Fruit fly (Drosophila melanogaster) whole organism, embryonic: Measurements from ENCODE around the gene Vps37B.

Experiments
- CG10267 ChIP-seq: fragments of 200-800 bp; sonication (Bioruptor generic); optimal IDR thresholded peaks from 2 replicates; lab custom pipeline; 2018; ENCODE audit warnings: missing biosample characterization, mild to moderate bottlenecking, missing genetic modification characterization, moderate library complexity
- CG14667 ChIP-seq: fragments of 200-800 bp; sonication (Bioruptor generic); IDR thresholded peaks from 2 replicates; pipeline ENCODE4 v1.3.6; 2022; ENCODE audit warnings: missing biosample characterization, missing genetic modification characterization
- CG14965 ChIP-seq: fragments of 200-800 bp; sonication (Bioruptor generic); optimal IDR thresholded peaks from 2 replicates; lab custom pipeline; 2016; ENCODE audit warnings: missing biosample characterization, missing genetic modification characterization, borderline replicate concordance
- CG1832 ChIP-seq: fragments of 200-800 bp; sonication (Bioruptor generic); optimal IDR thresholded peaks from 2 replicates; lab custom pipeline; 2017; ENCODE audit warnings: missing biosample characterization, mild to moderate bottlenecking, missing genetic modification characterization, inconsistent platforms
- CG2712 ChIP-seq: fragments of 200-800 bp; optimal IDR thresholded peaks from 3 replicates; lab custom pipeline; 2019; ENCODE audit warnings: missing biosample characterization, mild to moderate bottlenecking, missing genetic modification characterization, moderate library complexity
- CG4424 ChIP-seq: fragments of 200-800 bp; sonication (Bioruptor generic); optimal IDR thresholded peaks from 3 replicates; lab custom pipeline; 2016; ENCODE audit warnings: missing biosample characterization, missing genetic modification characterization
- CG6683 ChIP-seq: fragments of 200-800 bp; sonication (Bioruptor generic); optimal IDR thresholded peaks from 2 replicates; lab custom pipeline; 2017; ENCODE audit warnings: missing biosample characterization, mild to moderate bottlenecking, missing genetic modification characterization, missing genetic modification reagents
- CG8359 ChIP-seq: fragments of 200-800 bp; sonication (Bioruptor generic); optimal IDR thresholded peaks from 2 replicates; lab custom pipeline; 2017; ENCODE audit warnings: missing biosample characterization, mild to moderate bottlenecking, missing genetic modification characterization, borderline replicate concordance
- CG9817 ChIP-seq: fragments of 200-800 bp; sonication (Bioruptor generic); optimal IDR thresholded peaks from 2 replicates; lab custom pipeline; 2018; ENCODE audit warnings: missing biosample characterization, mild to moderate bottlenecking, missing genetic modification characterization, moderate library complexity
- Dfd ChIP-seq, 2 experiments: fragments of >200 bp; optimal IDR thresholded peaks; 2 replicates each; lab custom pipeline; 2017; ENCODE audit warnings: missing biosample characterization in 2 of 2, missing genetic modification characterization in 2 of 2
- Drgx ChIP-seq: fragments of 200-800 bp; sonication (Bioruptor generic); IDR thresholded peaks from 2 replicates; pipeline ENCODE4 v1.3.6; 2022; ENCODE audit warnings: missing biosample characterization, missing genetic modification characterization
- Fer2 ChIP-seq: fragments of 200-800 bp; sonication (Bioruptor generic); optimal IDR thresholded peaks from 2 replicates; lab custom pipeline; 2018; ENCODE audit warnings: missing biosample characterization, mild to moderate bottlenecking, missing genetic modification characterization, moderate library complexity
- HLHmδ ChIP-seq: fragments of 200-800 bp; sonication (Bioruptor generic); optimal IDR thresholded peaks from 2 replicates; lab custom pipeline; 2018; ENCODE audit warnings: missing biosample characterization, mild to moderate bottlenecking, missing genetic modification characterization, moderate library complexity
- Hey ChIP-seq: fragments of 200-800 bp; sonication (Bioruptor generic); optimal IDR thresholded peaks from 3 replicates; lab custom pipeline; 2018; ENCODE audit warnings: missing biosample characterization, mild to moderate bottlenecking, missing genetic modification characterization
- Lim3 ChIP-seq: fragments of 200-800 bp; sonication (Bioruptor generic); IDR thresholded peaks from 2 replicates; pipeline ENCODE4 v1.3.6; 2022; ENCODE audit warnings: missing biosample characterization, missing genetic modification characterization
- MBD-R2 ChIP-seq: fragments of 200-800 bp; sonication (Bioruptor generic); IDR thresholded peaks from 2 replicates; pipeline ENCODE4 v1.3.6; 2022; ENCODE audit warnings: missing biosample characterization, missing genetic modification characterization
- MESR4 ChIP-seq: fragments of 200-800 bp; sonication (Bioruptor generic); optimal IDR thresholded peaks from 2 replicates; lab custom pipeline; 2018; ENCODE audit warnings: missing biosample characterization, mild to moderate bottlenecking, missing genetic modification characterization, moderate library complexity
- Myb ChIP-seq: fragments of 200-800 bp; sonication (Bioruptor generic); optimal IDR thresholded peaks from 2 replicates; lab custom pipeline; 2016; ENCODE audit warnings: missing biosample characterization, missing genetic modification characterization
- Side ChIP-seq: fragments of 200-800 bp; sonication (Bioruptor generic); optimal IDR thresholded peaks from 2 replicates; lab custom pipeline; 2016; ENCODE audit warnings: missing biosample characterization, missing genetic modification characterization
- Trl ChIP-seq, 3 experiments: fragments of >200 bp in 2 of 3; fragments of 200-800 bp in 1 of 3; sonication (Bioruptor generic) in 1 of 3; optimal IDR thresholded peaks; 2 replicates in 1 of 3; 3 replicates in 2 of 3; lab custom pipeline; 2016 to 2017; ENCODE audit warnings: missing biosample characterization in 1 of 3, missing genetic modification characterization in 1 of 3
- Xrp1 ChIP-seq: fragments of 200-800 bp; sonication (Bioruptor generic); IDR thresholded peaks from 2 replicates; pipeline ENCODE4 v1.3.6; 2022; ENCODE audit warnings: missing biosample characterization, missing genetic modification characterization
- YL-1 ChIP-seq: fragments of 200-800 bp; sonication (Bioruptor generic); optimal IDR thresholded peaks from 3 replicates; lab custom pipeline; 2017; ENCODE audit warnings: missing biosample characterization, mild to moderate bottlenecking, missing genetic modification characterization
- caup ChIP-seq: fragments of 200-800 bp; sonication (Bioruptor generic); optimal IDR thresholded peaks from 3 replicates; lab custom pipeline; 2017; ENCODE audit warnings: missing biosample characterization, mild to moderate bottlenecking, missing genetic modification characterization, moderate library complexity; ENCODE audit not compliant: severe bottlenecking
- crc ChIP-seq: fragments of 200-800 bp; sonication (Bioruptor generic); optimal IDR thresholded peaks from 2 replicates; lab custom pipeline; 2016; ENCODE audit warnings: missing biosample characterization, missing genetic modification characterization
- dmrt11E ChIP-seq: fragments of 200-800 bp; sonication (Bioruptor generic); optimal IDR thresholded peaks from 3 replicates; lab custom pipeline; 2018; ENCODE audit warnings: missing biosample characterization, mild to moderate bottlenecking, missing genetic modification characterization, moderate library complexity
- fd64A ChIP-seq: fragments of 200-800 bp; sonication (Bioruptor generic); optimal IDR thresholded peaks from 3 replicates; lab custom pipeline; 2018; ENCODE audit warnings: missing biosample characterization, mild to moderate bottlenecking, missing genetic modification characterization
- fru ChIP-seq: fragments of >200 bp; optimal IDR thresholded peaks from 2 replicates; lab custom pipeline; 2017
- h ChIP-seq: fragments of >200 bp; optimal IDR thresholded peaks from 2 replicates; lab custom pipeline; 2017
- lab ChIP-seq: fragments of 200-800 bp; sonication (Bioruptor generic); optimal IDR thresholded peaks from 3 replicates; lab custom pipeline; 2017; ENCODE audit warnings: missing biosample characterization, missing genetic modification characterization, mild to moderate bottlenecking, moderate library complexity, missing genetic modification reagents
- luna ChIP-seq: fragments of 200-800 bp; sonication (Bioruptor generic); optimal IDR thresholded peaks from 2 replicates; lab custom pipeline; 2016; ENCODE audit warnings: missing biosample characterization, missing genetic modification characterization
- pzg ChIP-seq: fragments of 200-800 bp; sonication (Bioruptor generic); optimal IDR thresholded peaks from 3 replicates; lab custom pipeline; 2018; ENCODE audit warnings: missing biosample characterization, mild to moderate bottlenecking, missing genetic modification characterization, moderate library complexity
- row ChIP-seq: fragments of 200-800 bp; sonication (Bioruptor generic); IDR thresholded peaks from 3 replicates; pipeline ENCODE4 v1.3.6; 2022; ENCODE audit warnings: missing biosample characterization, missing genetic modification characterization
- sug ChIP-seq: fragments of 200-800 bp; optimal IDR thresholded peaks from 2 replicates; lab custom pipeline; 2019; ENCODE audit warnings: missing biosample characterization, mild to moderate bottlenecking, missing genetic modification characterization, moderate library complexity
- trh ChIP-seq: fragments of 200-800 bp; sonication (Bioruptor generic); optimal IDR thresholded peaks from 2 replicates; lab custom pipeline; 2016; ENCODE audit warnings: missing biosample characterization, missing genetic modification characterization
- zfh2 ChIP-seq: fragments of 200-800 bp; sonication (Bioruptor generic); optimal IDR thresholded peaks from 2 replicates; lab custom pipeline; 2016; ENCODE audit warnings: missing biosample characterization, missing genetic modification characterization

The Vps37B gene

dm6 chr3R:5223135-5223534, 2.8 kb upstream of the Vps37B start, which contains the start of gene CG2604 (continued):
- no peak for TF ChIP-seq Side (GFP tag; lab: Kevin White, UChicago)
- no peak for TF ChIP-seq Lim3 (GFP tag; lab: Robert Waterston, UW)
- TF ChIP-seq fru (lab: Kevin White, UChicago), result no peak
- TF ChIP-seq CG9817, result no peak
- TF ChIP-seq Dfd (GFP tag; optimal IDR thresholded peaks at IDR 0.05; lab: Kevin White, UChicago), result peak in 1 of 2 experiments; percentile 28
- no peak for TF ChIP-seq MESR4
- no peak for TF ChIP-seq YL-1 (GFP tag; lab: Kevin White, UChicago)
- TF ChIP-seq trh (GFP tag; lab: Kevin White, UChicago), result no peak
- peak; percentile 23 for TF ChIP-seq Myb (GFP tag; lab: Kevin White, UChicago)
- TF ChIP-seq CG14667 (GFP tag; lab: Robert Waterston, UW), result no peak
- peak; percentile 68 for TF ChIP-seq row (GFP tag; lab: Robert Waterston, UW)
- TF ChIP-seq, all 482 proteins: peak for 31

- TF ChIP-seq luna (GFP tag; lab: Kevin White, UChicago) (no peak), MBD-R2 (GFP tag; lab: Robert Waterston, UW) (0 out of 2 replicates have a peak, but pooled peaks have one; percentile 11)
Observed at dm6 chr3R:5223839-5224238, 2.1 kb upstream of the Vps37B start, which contains the start of gene CG14664. Gene CG14664 (plus strand): TSS chr3R:5224139.

dm6 chr3R:5229458-5229857, 3.5 kb downstream of the Vps37B start:
- TF ChIP-seq CG4424 (GFP tag; lab: Kevin White, UChicago) (no peak), CG1832 (GFP tag; lab: Kevin White, UChicago) (no peak), Fer2 (tag; lab: Kevin White, UChicago) (no peak), CG10267 (tag; lab: Kevin White, UChicago) (no peak), fd64A (peak; percentile 4), CG2712 (tag; lab: Kevin White, UChicago) (peak; percentile 47), dmrt11E (tag; lab: Kevin White, UChicago) (no peak), CG8359 (GFP tag; lab: Kevin White, UChicago) (no peak), HLHmδ (peak; percentile 11), h (lab: Kevin White, UChicago) (no peak), CG14965 (GFP tag; lab: Kevin White, UChicago) (no peak), crc (GFP tag; lab: Kevin White, UChicago) (no peak), Drgx (0 out of 2 replicates have a peak, but pooled peaks have one; percentile 8), sug (peak; percentile 12), lab (GFP tag; lab: Kevin White, UChicago) (peak; percentile 23), pzg (no peak), Hey (no peak), caup (no peak), CG6683 (GFP tag; lab: Kevin White, UChicago) (no peak), Trl (optimal IDR thresholded peaks at IDR 0.05; lab: Kevin White, UChicago) (no peak), Trl (GFP tag; optimal IDR thresholded peaks at IDR 0.05; lab: Kevin White, UChicago) (no peak), Xrp1 (GFP tag; lab: Robert Waterston, UW) (peak; percentile 21; the same call in 1 of the 2 replicates), CG14667 (GFP tag; lab: Robert Waterston, UW) (no peak), zfh2 (no peak)
